Fruit fly (Drosophila melanogaster) Kc167 (cell line): ENCODE measurements around the gene CG6650.

Experiments used
- Myc ChIP-seq: fragments of >200 bp; optimal IDR thresholded peaks from 2 replicates; lab custom pipeline; 2017; ENCODE audit warnings: missing external identifiers
- h ChIP-seq: fragments of >200 bp; optimal IDR thresholded peaks from 3 replicates; lab custom pipeline; 2018; ENCODE audit warnings: missing external identifiers
- insv ChIP-seq: fragments of >200 bp; optimal IDR thresholded peaks from 3 replicates; lab custom pipeline; 2018; ENCODE audit warnings: missing external identifiers
- ttk ChIP-seq: sonication (Bioruptor generic); optimal IDR thresholded peaks from 2 replicates; lab custom pipeline; 2017; ENCODE audit warnings: missing external identifiers

DNA sequence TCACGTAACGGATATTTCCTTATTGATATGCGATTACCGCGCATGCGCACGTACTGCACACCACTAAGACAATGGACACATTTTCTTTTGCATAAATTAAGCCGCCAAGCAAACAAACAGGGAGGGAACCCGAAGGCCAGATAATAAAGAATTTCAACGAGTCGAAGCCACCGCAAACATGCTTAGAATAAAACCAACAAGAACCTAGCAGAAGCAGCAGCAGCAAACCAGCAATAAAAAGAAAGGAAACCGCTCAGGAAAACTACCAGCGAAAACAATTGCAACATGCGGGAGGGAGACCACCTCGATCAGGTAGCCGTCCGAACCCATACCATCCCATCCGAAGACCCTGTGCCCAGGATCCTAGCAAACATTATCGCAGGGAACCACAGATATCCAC is 45.3 kb downstream of the CG6650 start:
- TF ChIP-seq insv (lab: Kevin White, UChicago) (no peak), h (lab: Kevin White, UChicago) (no peak), Myc (no peak), ttk (lab: Kevin White, UChicago) (no peak)
